Fruit fly (Drosophila melanogaster) whole organism, embryonic: ENCODE data around the gene lin-28.

Experiments
- Aef1 ChIP-seq: fragments of 200-800 bp; sonication (Bioruptor generic); IDR thresholded peaks from 3 replicates; pipeline ENCODE4 v1.3.6; 2022; ENCODE audit warnings: missing biosample characterization, missing genetic modification characterization
- CG11723 ChIP-seq: fragments of 200-800 bp; sonication (Bioruptor generic); optimal IDR thresholded peaks from 2 replicates; lab custom pipeline; 2017; ENCODE audit warnings: missing biosample characterization, mild to moderate bottlenecking, missing genetic modification characterization
- CG13287 ChIP-seq: fragments of 200-800 bp; sonication (Bioruptor generic); IDR thresholded peaks from 2 replicates; pipeline ENCODE4 v1.3.6; 2022; ENCODE audit warnings: missing biosample characterization, missing genetic modification characterization; ENCODE audit not compliant: partially characterized antibody
- CG14014 ChIP-seq: fragments of 200-800 bp; sonication (Bioruptor generic); IDR thresholded peaks from 2 replicates; pipeline ENCODE4 v1.3.6; 2022; ENCODE audit warnings: missing biosample characterization, missing genetic modification characterization
- CG15601 ChIP-seq: fragments of 200-800 bp; sonication (Bioruptor generic); optimal IDR thresholded peaks from 3 replicates; lab custom pipeline; 2019; ENCODE audit warnings: missing biosample characterization, mild to moderate bottlenecking, missing genetic modification characterization, moderate library complexity
- CG1602 ChIP-seq: fragments of 200-800 bp; sonication (Bioruptor generic); optimal IDR thresholded peaks from 3 replicates; lab custom pipeline; 2016; ENCODE audit warnings: missing biosample characterization, missing genetic modification characterization
- CG16815 ChIP-seq: fragments of 200-800 bp; sonication (Bioruptor generic); optimal IDR thresholded peaks from 3 replicates; lab custom pipeline; 2017; ENCODE audit warnings: missing biosample characterization, mild to moderate bottlenecking, missing genetic modification characterization
- CG17385 ChIP-seq: fragments of 200-800 bp; sonication (Bioruptor generic); optimal IDR thresholded peaks from 3 replicates; lab custom pipeline; 2018; ENCODE audit warnings: missing biosample characterization, mild to moderate bottlenecking, missing genetic modification characterization
- CG2678 ChIP-seq: fragments of 200-800 bp; sonication (Bioruptor generic); optimal IDR thresholded peaks from 3 replicates; lab custom pipeline; 2019; ENCODE audit warnings: missing biosample characterization, mild to moderate bottlenecking, missing genetic modification characterization, moderate library complexity
- CG32767 ChIP-seq: fragments of 200-800 bp; sonication (Bioruptor generic); IDR thresholded peaks from 2 replicates; pipeline ENCODE4 v1.3.6; 2022; ENCODE audit warnings: missing biosample characterization, missing genetic modification characterization
- CG3407 ChIP-seq: fragments of 200-800 bp; sonication (Bioruptor generic); optimal IDR thresholded peaks from 2 replicates; lab custom pipeline; 2018; ENCODE audit warnings: missing biosample characterization, mild to moderate bottlenecking, missing genetic modification characterization
- CG4328 ChIP-seq: fragments of 200-800 bp; sonication (Bioruptor generic); optimal IDR thresholded peaks from 3 replicates; lab custom pipeline; 2017; ENCODE audit warnings: missing biosample characterization, missing genetic modification reagents, missing genetic modification characterization
- CG4424 ChIP-seq: fragments of 200-800 bp; sonication (Bioruptor generic); optimal IDR thresholded peaks from 3 replicates; lab custom pipeline; 2016; ENCODE audit warnings: missing biosample characterization, missing genetic modification characterization
- CG5245 ChIP-seq: fragments of 200-800 bp; sonication (Bioruptor generic); optimal IDR thresholded peaks from 3 replicates; lab custom pipeline; 2016; ENCODE audit warnings: missing biosample characterization, missing genetic modification characterization
- CG7271 ChIP-seq: fragments of 200-800 bp; sonication (Bioruptor generic); optimal IDR thresholded peaks from 2 replicates; lab custom pipeline; 2018; ENCODE audit warnings: missing biosample characterization, mild to moderate bottlenecking, missing genetic modification characterization, moderate library complexity
- D ChIP-seq, 2 experiments: fragments of 200-800 bp in 1 of 2; fragments of >200 bp in 1 of 2; sonication (Bioruptor generic) in 1 of 2; optimal IDR thresholded peaks; 2 replicates in 1 of 2; 3 replicates in 1 of 2; lab custom pipeline; 2017; ENCODE audit warnings: mild to moderate bottlenecking in 1 of 2, missing biosample characterization in 1 of 2, missing genetic modification characterization in 1 of 2, missing genetic modification reagents in 1 of 2
- Dfd ChIP-seq, 2 experiments: fragments of >200 bp; optimal IDR thresholded peaks; 2 replicates each; lab custom pipeline; 2017; ENCODE audit warnings: missing biosample characterization in 2 of 2, missing genetic modification characterization in 2 of 2
- E2f2 ChIP-seq: fragments of 200-800 bp; sonication (Bioruptor generic); IDR thresholded peaks from 2 replicates; pipeline ENCODE4 v1.3.6; 2022; ENCODE audit warnings: missing biosample characterization, missing genetic modification characterization
- Ets65A ChIP-seq: fragments of 200-800 bp; sonication (Bioruptor generic); peaks from one replicate; lab custom pipeline; 2016; ENCODE audit warnings: missing biosample characterization, missing genetic modification characterization
- Ets97D ChIP-seq: fragments of 200-800 bp; sonication (Bioruptor generic); optimal IDR thresholded peaks from 3 replicates; lab custom pipeline; 2016; ENCODE audit warnings: missing biosample characterization, missing genetic modification characterization
- GATAe ChIP-seq: fragments of 200-800 bp; sonication (Bioruptor generic); conservative IDR thresholded peaks from 2 replicates; pipeline ENCODE4 v1.3.6; 2022; ENCODE audit warnings: missing biosample characterization, missing genetic modification characterization
- Hand ChIP-seq: fragments of 200-800 bp; sonication (Bioruptor generic); optimal IDR thresholded peaks from 2 replicates; lab custom pipeline; 2017; ENCODE audit warnings: mild to moderate bottlenecking, missing biosample characterization, missing genetic modification reagents, missing genetic modification characterization
- Hmx ChIP-seq: fragments of 200-800 bp; sonication (Bioruptor generic); optimal IDR thresholded peaks from 2 replicates; lab custom pipeline; 2016; ENCODE audit warnings: missing biosample characterization, missing genetic modification characterization
- Jarid2 ChIP-seq: fragments of 200-800 bp; sonication (Bioruptor generic); optimal IDR thresholded peaks from 3 replicates; lab custom pipeline; 2017; ENCODE audit warnings: mild to moderate bottlenecking, missing biosample characterization, missing genetic modification reagents, missing genetic modification characterization
- Lpt ChIP-seq: fragments of >200 bp; optimal IDR thresholded peaks from 2 replicates; lab custom pipeline; 2018; ENCODE audit warnings: missing biosample characterization, missing genetic modification characterization
- Max ChIP-seq: fragments of 200-800 bp; sonication (Bioruptor generic); optimal IDR thresholded peaks from 2 replicates; lab custom pipeline; 2016; ENCODE audit warnings: missing biosample characterization, mild to moderate bottlenecking, missing genetic modification characterization
- Med ChIP-seq: fragments of 200-800 bp; sonication (Bioruptor generic); peaks from one replicate; lab custom pipeline; 2016; ENCODE audit warnings: missing biosample characterization, missing genetic modification characterization, mild to moderate bottlenecking, inconsistent platforms, moderate library complexity
- Meics ChIP-seq: fragments of 200-800 bp; sonication (Bioruptor generic); optimal IDR thresholded peaks from 2 replicates; lab custom pipeline; 2017; ENCODE audit warnings: missing biosample characterization, mild to moderate bottlenecking, missing genetic modification characterization
- Pdp1 ChIP-seq, 2 experiments: fragments of 200-800 bp; sonication (Bioruptor generic); optimal IDR thresholded peaks; 3 replicates each; lab custom pipeline; 2016; ENCODE audit warnings: missing biosample characterization in 2 of 2, missing genetic modification characterization in 2 of 2, mild to moderate bottlenecking in 1 of 2, moderate library complexity in 1 of 2
- Scr ChIP-seq: fragments of 200-800 bp; sonication (Bioruptor generic); IDR thresholded peaks from 2 replicates; pipeline ENCODE4 v1.3.6; 2022; ENCODE audit warnings: missing biosample characterization, missing genetic modification characterization; ENCODE audit not compliant: partially characterized antibody
- ac ChIP-seq: fragments of 200-800 bp; sonication (Bioruptor generic); optimal IDR thresholded peaks from 3 replicates; lab custom pipeline; 2017; ENCODE audit warnings: missing biosample characterization, mild to moderate bottlenecking, missing genetic modification characterization
- dm ChIP-seq: fragments of 200-800 bp; sonication (Bioruptor generic); optimal IDR thresholded peaks from 3 replicates; lab custom pipeline; 2016; ENCODE audit warnings: missing biosample characterization, missing genetic modification characterization
- ewg ChIP-seq: fragments of 200-800 bp; sonication (Bioruptor generic); optimal IDR thresholded peaks from 3 replicates; lab custom pipeline; 2017; ENCODE audit warnings: mild to moderate bottlenecking, missing biosample characterization, missing genetic modification reagents, missing genetic modification characterization
- fd96Cb ChIP-seq: fragments of 200-800 bp; sonication (Bioruptor generic); optimal IDR thresholded peaks from 2 replicates; lab custom pipeline; 2018; ENCODE audit warnings: missing biosample characterization, mild to moderate bottlenecking, missing genetic modification characterization, moderate library complexity
- grn ChIP-seq: fragments of 200-800 bp; sonication (Bioruptor generic); optimal IDR thresholded peaks from 3 replicates; lab custom pipeline; 2017; ENCODE audit warnings: missing biosample characterization, missing genetic modification characterization
- jing ChIP-seq: fragments of 200-800 bp; sonication (Bioruptor generic); optimal IDR thresholded peaks from 2 replicates; lab custom pipeline; 2018; ENCODE audit warnings: missing biosample characterization, mild to moderate bottlenecking, missing genetic modification characterization
- mam ChIP-seq: fragments of 200-800 bp; sonication (Bioruptor generic); optimal IDR thresholded peaks from 3 replicates; lab custom pipeline; 2016; ENCODE audit warnings: missing biosample characterization, missing genetic modification characterization
- pum ChIP-seq: fragments of 200-800 bp; sonication (Bioruptor generic); optimal IDR thresholded peaks from 2 replicates; lab custom pipeline; 2016; ENCODE audit warnings: missing biosample characterization, missing genetic modification characterization
- repo ChIP-seq: fragments of 200-800 bp; sonication (Bioruptor generic); optimal IDR thresholded peaks from 2 replicates; lab custom pipeline; 2016; ENCODE audit warnings: missing biosample characterization, missing genetic modification characterization
- row ChIP-seq: fragments of 200-800 bp; sonication (Bioruptor generic); IDR thresholded peaks from 3 replicates; pipeline ENCODE4 v1.3.6; 2022; ENCODE audit warnings: missing biosample characterization, missing genetic modification characterization
- scrt ChIP-seq: fragments of 200-800 bp; sonication (Bioruptor generic); optimal IDR thresholded peaks from 2 replicates; lab custom pipeline; 2018; ENCODE audit warnings: missing biosample characterization, mild to moderate bottlenecking, missing genetic modification characterization, moderate library complexity
- sens ChIP-seq: fragments of 200-800 bp; sonication (Bioruptor generic); peaks from one replicate; lab custom pipeline; 2016; ENCODE audit warnings: missing biosample characterization, missing genetic modification characterization
- stwl ChIP-seq: fragments of 200-800 bp; sonication (Bioruptor generic); optimal IDR thresholded peaks from 3 replicates; lab custom pipeline; 2018; ENCODE audit warnings: missing biosample characterization, mild to moderate bottlenecking, missing genetic modification characterization, moderate library complexity
- tio ChIP-seq: fragments of 200-800 bp; sonication (Bioruptor generic); optimal IDR thresholded peaks from 2 replicates; lab custom pipeline; 2017; ENCODE audit warnings: missing biosample characterization, missing genetic modification characterization, inconsistent platforms
- tll ChIP-seq, 2 experiments: fragments of 200-800 bp in 1 of 2; fragments of >200 bp in 1 of 2; sonication (Bioruptor generic) in 1 of 2; optimal IDR thresholded peaks; 2 replicates each; lab custom pipeline; 2017 to 2019; ENCODE audit warnings: missing biosample characterization in 2 of 2, missing genetic modification characterization in 2 of 2, mild to moderate bottlenecking in 1 of 2, moderate library complexity in 1 of 2
- toy ChIP-seq: fragments of 200-800 bp; sonication (Bioruptor generic); IDR thresholded peaks from 2 replicates; pipeline ENCODE4 v1.3.6; 2022; ENCODE audit warnings: missing biosample characterization, missing genetic modification characterization
- tup ChIP-seq: fragments of 200-800 bp; sonication (Bioruptor generic); optimal IDR thresholded peaks from 2 replicates; lab custom pipeline; 2016; ENCODE audit warnings: missing biosample characterization, mild to moderate bottlenecking, missing genetic modification characterization, moderate library complexity
- vfl ChIP-seq: fragments of 200-800 bp; sonication (Bioruptor generic); optimal IDR thresholded peaks from 2 replicates; lab custom pipeline; 2016; ENCODE audit warnings: missing biosample characterization, missing genetic modification characterization
- vvl ChIP-seq: fragments of 200-800 bp; sonication (Bioruptor generic); IDR thresholded peaks from 2 replicates; pipeline ENCODE4 v1.3.6; 2022; ENCODE audit warnings: missing biosample characterization, missing genetic modification characterization

Gene lin-28

dm6 chr3L:5634188-5634894, 20.1 kb upstream of the lin-28 start (continued):
- TF ChIP-seq grn (GFP tag; lab: Kevin White, UChicago) (peak; percentile 10), dm (GFP tag; lab: Kevin White, UChicago) (no peak), Med (GFP tag; lab: Kevin White, UChicago) (no peak), Lpt (no peak), CG4328 (GFP tag; lab: Kevin White, UChicago) (no peak), repo (GFP tag; lab: Kevin White, UChicago) (no peak), CG11723 (GFP tag; lab: Kevin White, UChicago) (no peak), Hand (GFP tag; lab: Kevin White, UChicago) (no peak), CG13287 (no peak), CG17385 (GFP tag; lab: Kevin White, UChicago) (no peak), Ets65A (GFP tag; lab: Kevin White, UChicago) (peak; percentile 87), toy (GFP tag; lab: Robert Waterston, UW) (no peak), row (GFP tag; lab: Robert Waterston, UW) (peak; percentile 21; the same call in 1 of the 3 replicates), tio (GFP tag; lab: Kevin White, UChicago) (no peak), tll (GFP tag; optimal IDR thresholded peaks at IDR 0.05; lab: Kevin White, UChicago) (peak in 1 of 2 experiments; percentile 49), ac (no peak), D (optimal IDR thresholded peaks at IDR 0.05; lab: Kevin White, UChicago) (peak; percentile 91), D (GFP tag; optimal IDR thresholded peaks at IDR 0.05; lab: Kevin White, UChicago) (peak; percentile 6), Dfd (GFP tag; optimal IDR thresholded peaks at IDR 0.05; lab: Kevin White, UChicago) (no peak), CG4424 (GFP tag; lab: Kevin White, UChicago) (no peak), CG32767 (GFP tag; lab: Robert Waterston, UW) (no peak), scrt (GFP tag; lab: Kevin White, UChicago) (no peak), CG3407 (no peak), stwl (tag; lab: Kevin White, UChicago) (peak; percentile 82), tup (GFP tag; lab: Kevin White, UChicago) (no peak), fd96Cb (no peak), vfl (no peak), sens (GFP tag; lab: Kevin White, UChicago) (peak; percentile 36), GATAe (GFP tag; lab: Robert Waterston, UW) (no peak), ewg (GFP tag; lab: Kevin White, UChicago) (peak; percentile 79), CG5245 (GFP tag; lab: Kevin White, UChicago) (no peak), CG7271 (tag; lab: Kevin White, UChicago) (no peak), Hmx (no peak), vvl (GFP tag; lab: Robert Waterston, UW) (peak; percentile 17; the same call in 1 of the 2 replicates), mam (GFP tag; lab: Kevin White, UChicago) (no peak), CG14014 (GFP tag; lab: Robert Waterston, UW) (no peak), CG2678 (tag; lab: Kevin White, UChicago) (no peak), CG15601 (tag; lab: Kevin White, UChicago) (peak; percentile 7), Aef1 (GFP tag; lab: Robert Waterston, UW) (no peak), CG16815 (GFP tag; lab: Kevin White, UChicago) (no peak), jing (GFP tag; lab: Kevin White, UChicago) (peak; percentile 12), pum (GFP tag; lab: Kevin White, UChicago) (no peak), E2f2 (GFP tag; lab: Robert Waterston, UW) (no peak), Scr (no peak), Pdp1 (GFP tag; optimal IDR thresholded peaks at IDR 0.05; lab: Kevin White, UChicago) (no peak), Meics (no peak), Ets97D (GFP tag; lab: Kevin White, UChicago) (no peak), Max (peak; percentile 18), CG1602 (GFP tag; lab: Kevin White, UChicago) (no peak), Jarid2 (GFP tag; lab: Kevin White, UChicago) (no peak)
